Fruit fly (Drosophila melanogaster): ENCODE results near the gene mRpS34.

DNA sequence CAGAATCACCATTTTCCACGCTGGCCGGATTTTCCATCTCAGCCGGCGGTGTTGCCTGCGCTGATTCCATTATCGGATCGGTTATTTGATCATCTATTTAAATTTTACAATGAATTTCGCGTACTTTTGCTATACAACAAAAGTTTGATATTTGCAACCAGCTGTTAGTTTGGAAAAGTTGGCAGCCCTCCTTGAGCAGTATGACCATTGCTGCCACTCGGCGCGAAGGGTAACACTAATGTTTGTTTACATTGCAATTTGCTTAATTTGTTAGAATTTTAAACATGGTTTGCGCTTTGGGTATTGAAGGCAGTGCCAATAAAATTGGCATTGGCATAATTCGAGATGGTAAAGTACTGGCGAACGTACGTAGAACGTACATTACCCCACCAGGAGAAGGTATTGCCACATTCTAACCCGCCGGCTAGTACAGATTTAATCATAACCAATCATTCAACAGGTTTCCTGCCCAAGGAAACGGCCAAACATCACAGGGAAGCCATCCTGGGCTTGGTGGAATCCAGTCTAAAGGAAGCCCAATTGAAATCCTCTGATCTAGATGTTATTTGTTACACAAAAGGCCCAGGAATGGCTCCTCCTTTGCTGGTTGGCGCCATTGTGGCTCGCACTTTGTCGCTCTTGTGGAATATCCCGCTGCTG lies 4.0 kb downstream of the mRpS34 start, which contains the start of the genes Golgin104 and Tcs3:
- no peak for TF ChIP-seq onecut (GFP tag; IDR thresholded peaks at IDR 0.05)
- TF ChIP-seq CG7745 (tag; optimal IDR thresholded peaks at IDR 0.05) = no peak
- TF ChIP-seq nerfin-1 (tag; optimal IDR thresholded peaks at IDR 0.05) = no peak
- TF ChIP-seq klu (GFP tag; IDR thresholded peaks at IDR 0.05) = no peak
- no peak for TF ChIP-seq Oaz (GFP tag; IDR thresholded peaks at IDR 0.05)
- no peak for TF ChIP-seq her (GFP tag; optimal IDR thresholded peaks at IDR 0.05)
- TF ChIP-seq Optix (GFP tag; IDR thresholded peaks at IDR 0.05) = no peak
- no peak for TF ChIP-seq cad (GFP tag; optimal IDR thresholded peaks at IDR 0.05)
- TF ChIP-seq exex (tag; optimal IDR thresholded peaks at IDR 0.05) = peak; percentile 8
- no peak for TF ChIP-seq CG9727 (GFP tag; optimal IDR thresholded peaks at IDR 0.05)
- TF ChIP-seq Sox102F (GFP tag; optimal IDR thresholded peaks at IDR 0.05) = no peak
- peak; percentile 63 for TF ChIP-seq HmgZ (tag; optimal IDR thresholded peaks at IDR 0.05)
- no peak for TF ChIP-seq Opbp (GFP tag; IDR thresholded peaks at IDR 0.05; ENCODE audit: partially characterized antibody)
